Fruit fly (Drosophila melanogaster) whole organism, embryonic: Measurements from ENCODE around the gene Argl.

Experiments used
- CG10543 ChIP-seq: fragments of 200-800 bp; sonication (Bioruptor generic); optimal IDR thresholded peaks from 3 replicates; lab custom pipeline; 2017; ENCODE audit warnings: missing biosample characterization, mild to moderate bottlenecking, missing genetic modification characterization, moderate library complexity
- CG11504 ChIP-seq: fragments of 200-800 bp; sonication (Bioruptor generic); optimal IDR thresholded peaks from 3 replicates; lab custom pipeline; 2019; ENCODE audit warnings: missing biosample characterization, mild to moderate bottlenecking, missing genetic modification characterization, moderate library complexity
- CG13296 ChIP-seq: fragments of 200-800 bp; sonication (Bioruptor generic); optimal IDR thresholded peaks from 3 replicates; lab custom pipeline; 2018; ENCODE audit warnings: missing biosample characterization, mild to moderate bottlenecking, missing genetic modification characterization
- CG15269 ChIP-seq: fragments of 200-800 bp; sonication (Bioruptor generic); optimal IDR thresholded peaks from 2 replicates; lab custom pipeline; 2018; ENCODE audit warnings: missing biosample characterization, mild to moderate bottlenecking, missing genetic modification characterization, moderate library complexity
- CG18599 ChIP-seq: fragments of 200-800 bp; sonication (Bioruptor generic); optimal IDR thresholded peaks from 3 replicates; lab custom pipeline; 2017; ENCODE audit warnings: missing biosample characterization, missing genetic modification characterization, mild to moderate bottlenecking, moderate library complexity, missing genetic modification reagents
- CG2120 ChIP-seq: fragments of 200-800 bp; sonication (Bioruptor generic); optimal IDR thresholded peaks from 3 replicates; lab custom pipeline; 2016; ENCODE audit warnings: missing biosample characterization, missing genetic modification characterization
- CG2678 ChIP-seq: fragments of 200-800 bp; sonication (Bioruptor generic); optimal IDR thresholded peaks from 3 replicates; lab custom pipeline; 2019; ENCODE audit warnings: missing biosample characterization, mild to moderate bottlenecking, missing genetic modification characterization, moderate library complexity
- CG30431 ChIP-seq: fragments of 200-800 bp; sonication (Bioruptor generic); optimal IDR thresholded peaks from 2 replicates; lab custom pipeline; 2017; ENCODE audit warnings: missing biosample characterization, missing genetic modification characterization
- CG32532 ChIP-seq: fragments of 200-800 bp; sonication (Bioruptor generic); IDR thresholded peaks from 2 replicates; pipeline ENCODE4 v1.3.6; 2022; ENCODE audit warnings: missing biosample characterization, missing genetic modification characterization
- CG32767 ChIP-seq: fragments of 200-800 bp; sonication (Bioruptor generic); IDR thresholded peaks from 2 replicates; pipeline ENCODE4 v1.3.6; 2022; ENCODE audit warnings: missing biosample characterization, missing genetic modification characterization
- CG3281 ChIP-seq: fragments of 200-800 bp; sonication (Bioruptor generic); optimal IDR thresholded peaks from 3 replicates; lab custom pipeline; 2017; ENCODE audit warnings: missing biosample characterization, mild to moderate bottlenecking, missing genetic modification characterization
- CG34376 ChIP-seq: fragments of 200-800 bp; sonication (Bioruptor generic); optimal IDR thresholded peaks from 2 replicates; lab custom pipeline; 2018; ENCODE audit warnings: missing biosample characterization, mild to moderate bottlenecking, missing genetic modification characterization
- CG4282 ChIP-seq: fragments of 200-800 bp; sonication (Bioruptor generic); optimal IDR thresholded peaks from 2 replicates; lab custom pipeline; 2016; ENCODE audit warnings: missing biosample characterization, missing genetic modification characterization
- CG6765 ChIP-seq: fragments of 200-800 bp; sonication (Bioruptor generic); optimal IDR thresholded peaks from 3 replicates; lab custom pipeline; 2017; ENCODE audit warnings: missing biosample characterization, mild to moderate bottlenecking, missing genetic modification characterization
- CG9609 ChIP-seq: fragments of 200-800 bp; sonication (Bioruptor generic); optimal IDR thresholded peaks from 3 replicates; lab custom pipeline; 2016; ENCODE audit warnings: missing biosample characterization, missing genetic modification characterization
- Doc3 ChIP-seq: fragments of 200-800 bp; sonication (Bioruptor generic); IDR thresholded peaks from 3 replicates; pipeline ENCODE4 v1.3.6; 2022; ENCODE audit warnings: missing biosample characterization, missing genetic modification characterization; ENCODE audit not compliant: partially characterized antibody
- Hand ChIP-seq: fragments of 200-800 bp; sonication (Bioruptor generic); optimal IDR thresholded peaks from 2 replicates; lab custom pipeline; 2017; ENCODE audit warnings: mild to moderate bottlenecking, missing biosample characterization, missing genetic modification reagents, missing genetic modification characterization
- Hr51 ChIP-seq, 2 experiments: fragments of 200-800 bp; sonication (Bioruptor generic); optimal IDR thresholded peaks; 2 replicates in 1 of 2; 3 replicates in 1 of 2; lab custom pipeline; 2016 to 2018; ENCODE audit warnings: missing biosample characterization in 2 of 2, missing genetic modification characterization in 2 of 2, mild to moderate bottlenecking in 1 of 2, moderate library complexity in 1 of 2
- MTF-1 ChIP-seq: fragments of 200-800 bp; sonication (Bioruptor generic); optimal IDR thresholded peaks from 2 replicates; lab custom pipeline; 2018; ENCODE audit warnings: missing biosample characterization, mild to moderate bottlenecking, missing genetic modification characterization, borderline replicate concordance
- Med ChIP-seq: fragments of 200-800 bp; sonication (Bioruptor generic); peaks from one replicate; lab custom pipeline; 2016; ENCODE audit warnings: missing biosample characterization, missing genetic modification characterization, mild to moderate bottlenecking, inconsistent platforms, moderate library complexity
- Pdp1 ChIP-seq, 2 experiments: fragments of 200-800 bp; sonication (Bioruptor generic); optimal IDR thresholded peaks; 3 replicates each; lab custom pipeline; 2016; ENCODE audit warnings: missing biosample characterization in 2 of 2, missing genetic modification characterization in 2 of 2, mild to moderate bottlenecking in 1 of 2, moderate library complexity in 1 of 2
- Rfx ChIP-seq: fragments of 200-800 bp; sonication (Bioruptor generic); IDR thresholded peaks from 2 replicates; pipeline ENCODE4 v1.3.6; 2022; ENCODE audit warnings: missing biosample characterization, missing genetic modification characterization
- ase ChIP-seq: fragments of 200-800 bp; sonication (Bioruptor generic); IDR thresholded peaks from 3 replicates; pipeline ENCODE4 v1.3.6; 2022; ENCODE audit warnings: missing biosample characterization, missing genetic modification characterization
- bcd ChIP-seq: fragments of 200-800 bp; sonication (Bioruptor generic); optimal IDR thresholded peaks from 2 replicates; lab custom pipeline; 2017; ENCODE audit warnings: missing biosample characterization, mild to moderate bottlenecking, missing genetic modification characterization
- da ChIP-seq: fragments of 200-800 bp; sonication (Bioruptor generic); optimal IDR thresholded peaks from 2 replicates; lab custom pipeline; 2016; ENCODE audit warnings: missing biosample characterization, missing genetic modification characterization
- esg ChIP-seq: fragments of 200-800 bp; sonication (Bioruptor generic); conservative IDR thresholded peaks from 2 replicates; pipeline ENCODE4 v1.3.6; 2022; ENCODE audit warnings: missing biosample characterization, missing genetic modification characterization
- exex ChIP-seq: fragments of 200-800 bp; sonication (Bioruptor generic); optimal IDR thresholded peaks from 4 replicates; lab custom pipeline; 2018; ENCODE audit warnings: missing biosample characterization, mild to moderate bottlenecking, missing genetic modification characterization, moderate library complexity
- fd3F ChIP-seq: fragments of 200-800 bp; sonication (Bioruptor generic); optimal IDR thresholded peaks from 2 replicates; lab custom pipeline; 2018; ENCODE audit warnings: missing biosample characterization, mild to moderate bottlenecking, missing genetic modification characterization, moderate library complexity
- gem ChIP-seq: fragments of 200-800 bp; sonication (Bioruptor generic); optimal IDR thresholded peaks from 2 replicates; lab custom pipeline; 2019; ENCODE audit warnings: missing biosample characterization, mild to moderate bottlenecking, missing genetic modification characterization, moderate library complexity
- grau ChIP-seq: fragments of 200-800 bp; optimal IDR thresholded peaks from 3 replicates; lab custom pipeline; 2019; ENCODE audit warnings: missing biosample characterization, mild to moderate bottlenecking, missing genetic modification characterization, moderate library complexity
- grn ChIP-seq: fragments of 200-800 bp; sonication (Bioruptor generic); optimal IDR thresholded peaks from 3 replicates; lab custom pipeline; 2017; ENCODE audit warnings: missing biosample characterization, missing genetic modification characterization
- lab ChIP-seq: fragments of 200-800 bp; sonication (Bioruptor generic); optimal IDR thresholded peaks from 3 replicates; lab custom pipeline; 2017; ENCODE audit warnings: missing biosample characterization, missing genetic modification characterization, mild to moderate bottlenecking, moderate library complexity, missing genetic modification reagents
- pb ChIP-seq: fragments of 200-800 bp; sonication (Bioruptor generic); optimal IDR thresholded peaks from 3 replicates; lab custom pipeline; 2016; ENCODE audit warnings: missing biosample characterization, missing genetic modification characterization
- phol ChIP-seq: fragments of 200-800 bp; sonication (Bioruptor generic); optimal IDR thresholded peaks from 3 replicates; lab custom pipeline; 2018; ENCODE audit warnings: missing biosample characterization, mild to moderate bottlenecking, missing genetic modification characterization, moderate library complexity
- row ChIP-seq: fragments of 200-800 bp; sonication (Bioruptor generic); IDR thresholded peaks from 3 replicates; pipeline ENCODE4 v1.3.6; 2022; ENCODE audit warnings: missing biosample characterization, missing genetic modification characterization
- run ChIP-seq: fragments of 200-800 bp; sonication (Bioruptor generic); optimal IDR thresholded peaks from 3 replicates; lab custom pipeline; 2018; ENCODE audit warnings: missing biosample characterization, mild to moderate bottlenecking, missing genetic modification characterization
- sd ChIP-seq: fragments of 200-800 bp; sonication (Bioruptor generic); optimal IDR thresholded peaks from 3 replicates; lab custom pipeline; 2018; ENCODE audit warnings: missing biosample characterization, mild to moderate bottlenecking, missing genetic modification characterization, moderate library complexity
- sens ChIP-seq: fragments of 200-800 bp; sonication (Bioruptor generic); peaks from one replicate; lab custom pipeline; 2016; ENCODE audit warnings: missing biosample characterization, missing genetic modification characterization
- sug ChIP-seq: fragments of 200-800 bp; optimal IDR thresholded peaks from 2 replicates; lab custom pipeline; 2019; ENCODE audit warnings: missing biosample characterization, mild to moderate bottlenecking, missing genetic modification characterization, moderate library complexity
- tin ChIP-seq: fragments of 200-800 bp; sonication (Bioruptor generic); optimal IDR thresholded peaks from 3 replicates; lab custom pipeline; 2016; ENCODE audit warnings: missing biosample characterization, missing genetic modification characterization

The Argl gene

DNA sequence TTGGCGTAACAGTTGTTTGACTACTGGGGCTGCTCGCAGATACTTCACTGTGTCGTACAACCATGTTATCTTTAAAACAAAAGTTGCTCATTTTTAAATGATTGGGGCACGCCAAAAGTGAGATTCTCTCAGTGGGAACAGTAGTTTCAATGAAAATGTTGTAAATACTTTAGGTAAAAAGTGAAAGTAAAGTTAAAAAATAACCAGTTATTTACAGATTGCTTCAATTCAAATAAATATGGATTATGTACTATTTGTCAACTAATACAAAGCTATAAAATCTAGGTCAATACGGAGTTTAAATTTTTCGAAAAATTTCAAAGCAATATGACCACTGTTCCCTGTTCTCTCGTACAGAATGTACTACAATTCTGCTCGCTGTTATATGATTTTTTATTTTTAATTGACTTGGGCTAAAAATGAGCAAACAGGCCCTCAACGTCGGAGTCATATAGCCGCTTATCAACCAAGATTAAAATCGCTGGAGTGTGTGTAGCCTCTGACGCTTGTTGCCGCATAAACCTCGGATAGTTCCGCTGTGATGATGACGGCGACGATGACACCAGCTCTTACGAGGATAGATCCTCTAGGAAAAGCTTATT, at the start of gene Argl:
Argl (minus strand) TSS at position 370 of the 602 bp plus-strand sequence.
- no peak for TF ChIP-seq fd3F (GFP tag; lab: Kevin White, UChicago)
- peak; percentile 74 for TF ChIP-seq CG34376 (GFP tag; lab: Kevin White, UChicago)
- TF ChIP-seq run (tag; lab: Kevin White, UChicago), result no peak
- TF ChIP-seq bcd (GFP tag; lab: Kevin White, UChicago), result no peak
- peak; percentile 19 for TF ChIP-seq Hand (GFP tag; lab: Kevin White, UChicago)
- TF ChIP-seq exex (tag; lab: Kevin White, UChicago), result peak; percentile 73
- peak; percentile 24 for TF ChIP-seq CG10543 (GFP tag; lab: Kevin White, UChicago)
- TF ChIP-seq esg, result no peak
- TF ChIP-seq CG6765, result peak; percentile 12
- no peak for TF ChIP-seq CG9609 (GFP tag; lab: Kevin White, UChicago)
- TF ChIP-seq sug, result peak; percentile 54
- TF ChIP-seq phol (tag; lab: Kevin White, UChicago), result no peak
- peak; percentile 33 for TF ChIP-seq sens
- TF ChIP-seq lab (GFP tag; lab: Kevin White, UChicago), result peak; percentile 19
- TF ChIP-seq CG11504, result peak; percentile 5
- peak; percentile 49 for TF ChIP-seq Med (GFP tag; lab: Kevin White, UChicago)
- no peak for TF ChIP-seq MTF-1 (GFP tag; lab: Kevin White, UChicago)
- peak; percentile 17 for TF ChIP-seq CG15269 (tag; lab: Kevin White, UChicago)
- peak; percentile 14 for TF ChIP-seq CG2678 (tag; lab: Kevin White, UChicago)
- TF ChIP-seq grau (tag; lab: Kevin White, UChicago), result peak; percentile 27
- TF ChIP-seq Hr51 (GFP tag; optimal IDR thresholded peaks at IDR 0.05; lab: Kevin White, UChicago), result no peak
- no peak for TF ChIP-seq Doc3 (GFP tag; lab: Robert Waterston, UW)
- peak; percentile 26 for TF ChIP-seq CG18599 (GFP tag; lab: Kevin White, UChicago)
- no peak for TF ChIP-seq ase (GFP tag; lab: Robert Waterston, UW)
- no peak for TF ChIP-seq CG32767 (GFP tag; lab: Robert Waterston, UW)
- peak; percentile 31; the same call in 1 of the 3 replicates for TF ChIP-seq row
- TF ChIP-seq tin (GFP tag; lab: Kevin White, UChicago), result no peak
- TF ChIP-seq Rfx, result no peak
- TF ChIP-seq CG13296 (GFP tag; lab: Kevin White, UChicago), result peak; percentile 32
- peak; percentile 21 for TF ChIP-seq CG3281
- TF ChIP-seq gem (tag; lab: Kevin White, UChicago), result peak; percentile 9
- TF ChIP-seq Pdp1 (GFP tag; optimal IDR thresholded peaks at IDR 0.05; lab: Kevin White, UChicago), result peak in 1 of 2 experiments; percentile 50
- no peak for TF ChIP-seq CG4282
- no peak for TF ChIP-seq da
- TF ChIP-seq CG32532, result no peak
- TF ChIP-seq sd (tag; lab: Kevin White, UChicago), result peak; percentile 20
- TF ChIP-seq pb (GFP tag; lab: Kevin White, UChicago), result no peak
- TF ChIP-seq CG2120, result peak; percentile 25
- peak; percentile 42 for TF ChIP-seq grn (GFP tag; lab: Kevin White, UChicago)
- no peak for TF ChIP-seq CG30431 (GFP tag; lab: Kevin White, UChicago)
- TF ChIP-seq, all 482 proteins: peak for 22
